Worm (Caenorhabditis elegans) whole organism, L4/young adult: ENCODE results near the gene srz-29.

Experiments
- W03F9.2 ChIP-seq: fragments of 150-350 bp; optimal IDR thresholded peaks from 2 replicates; lab custom pipeline; 2014; ENCODE audit warnings: missing biosample characterization, missing genetic modification characterization
- dao-5 ChIP-seq: sonication (generic microtip); optimal IDR thresholded peaks from 2 replicates; lab custom pipeline; 2016; ENCODE audit warnings: missing genotype, missing genetic modification characterization, moderate library complexity, missing compliant biosample characterization
- him-1 ChIP-seq: sonication (generic microtip); optimal IDR thresholded peaks from 2 replicates; lab custom pipeline; 2016; ENCODE audit warnings: missing genotype, missing genetic modification reagents, missing genetic modification characterization, missing compliant biosample characterization

- TF ChIP-seq dao-5 (tag; lab: Kevin White, UChicago) = no peak
- TF ChIP-seq W03F9.2 (tag; lab: Kevin White, UChicago) = no peak
- no peak for TF ChIP-seq him-1 (tag; lab: Kevin White, UChicago)
Measured at ce11 chrIV:13687631-13688030, 41.9 kb upstream of the srz-29 start.
